Fruit fly (Drosophila melanogaster): ENCODE measurements around the gene GILT3.

- no peak for TF ChIP-seq CTCF (optimal IDR thresholded peaks at IDR 0.05)
- TF ChIP-seq CG8478 (optimal IDR thresholded peaks at IDR 0.05): no peak
Measured at dm6 chr3R:23637277-23637676, 39.9 kb upstream of the GILT3 start.
